Worm (Caenorhabditis elegans): ENCODE results near the gene Y38H6C.4.

The Y38H6C.4 gene

ce11 chrV:20504997-20505396 is at the start of gene Y38H6C.4:
Gene Y38H6C.4, minus strand, starts transcription at chrV:20505097.
- no peak for TF ChIP-seq ceh-16 (tag; optimal IDR thresholded peaks at IDR 0.05)
- no peak for TF ChIP-seq skn-1 (tag; optimal IDR thresholded peaks at IDR 0.05)

ce11 chrV:20552971-20553370 is 48.1 kb upstream of the Y38H6C.4 start, which contains the start of gene vmo-1:
Gene vmo-1, minus strand, starts transcription at chrV:20553071.
- TF ChIP-seq ztf-11 (tag; optimal IDR thresholded peaks at IDR 0.05): no peak
- no peak for TF ChIP-seq ztf-4 (tag; optimal IDR thresholded peaks at IDR 0.05)
- TF ChIP-seq tbx-2 (tag; optimal IDR thresholded peaks at IDR 0.05): no peak
- no peak for TF ChIP-seq nhr-43 (tag; optimal IDR thresholded peaks at IDR 0.05; ENCODE audit: poor library complexity, severe bottlenecking)
- no peak for TF ChIP-seq nhr-28 (tag; optimal IDR thresholded peaks at IDR 0.05)
- TF ChIP-seq egl-5 (tag; optimal IDR thresholded peaks at IDR 0.05): no peak
- TF ChIP-seq pqm-1 (tag; optimal IDR thresholded peaks at IDR 0.05): no peak
- no peak for TF ChIP-seq nhr-237 (tag; optimal IDR thresholded peaks at IDR 0.05)
- no peak for TF ChIP-seq lin-15B (tag; optimal IDR thresholded peaks at IDR 0.05)
- TF ChIP-seq daf-12 (tag; optimal IDR thresholded peaks at IDR 0.05): no peak
- no peak for TF ChIP-seq elt-2 (tag; optimal IDR thresholded peaks at IDR 0.05)
- TF ChIP-seq nhr-25 (tag; optimal IDR thresholded peaks at IDR 0.05): no peak

- no peak for TF ChIP-seq nhr-77 (tag; optimal IDR thresholded peaks at IDR 0.05)
- no peak for TF ChIP-seq ztf-4 (tag; optimal IDR thresholded peaks at IDR 0.05)
- TF ChIP-seq unc-39 (tag; optimal IDR thresholded peaks at IDR 0.05): no peak
- TF ChIP-seq lin-39 (tag; optimal IDR thresholded peaks at IDR 0.05): no peak
- TF ChIP-seq ama-1 (optimal IDR thresholded peaks at IDR 0.05): no peak
- TF ChIP-seq nfya-1 (tag; optimal IDR thresholded peaks at IDR 0.05; ENCODE audit: insufficient read depth): no peak
- no peak for TF ChIP-seq elt-1 (tag; optimal IDR thresholded peaks at IDR 0.05)
- no peak for TF ChIP-seq fkh-10 (GFP tag; optimal IDR thresholded peaks at IDR 0.05)
- TF ChIP-seq zag-1 (tag; optimal IDR thresholded peaks at IDR 0.05): no peak
- no peak for TF ChIP-seq elt-3 (tag; optimal IDR thresholded peaks at IDR 0.05)
- no peak for TF ChIP-seq unc-62 (GFP tag; optimal IDR thresholded peaks at IDR 0.05)
- TF ChIP-seq pha-4 (tag; optimal IDR thresholded peaks at IDR 0.05): no peak
- no peak for TF ChIP-seq jun-1 (tag; optimal IDR thresholded peaks at IDR 0.05)
- no peak for TF ChIP-seq sea-2 (GFP tag; optimal IDR thresholded peaks at IDR 0.05)
- TF ChIP-seq ceh-28 (tag; optimal IDR thresholded peaks at IDR 0.05): no peak
- TF ChIP-seq ceh-16 (tag; optimal IDR thresholded peaks at IDR 0.05): no peak
- no peak for TF ChIP-seq lsy-12 (tag; optimal IDR thresholded peaks at IDR 0.05)
- no peak for TF ChIP-seq nhr-237 (tag; optimal IDR thresholded peaks at IDR 0.05)
- TF ChIP-seq nhr-11 (tag; optimal IDR thresholded peaks at IDR 0.05): no peak
- no peak for TF ChIP-seq fos-1 (tag; optimal IDR thresholded peaks at IDR 0.05)
Observed at ce11 chrV:20551096-20551495, 46.2 kb upstream of the Y38H6C.4 start, which contains the start of gene Y38H6C.20. Gene Y38H6C.20, minus strand, starts transcription at chrV:20551196.

- TF ChIP-seq ama-1 (optimal IDR thresholded peaks at IDR 0.05) (no peak), R02D3.7 (tag; optimal IDR thresholded peaks at IDR 0.05) (no peak), fos-1 (tag; optimal IDR thresholded peaks at IDR 0.05) (no peak), nhr-25 (tag; optimal IDR thresholded peaks at IDR 0.05) (no peak), daf-12 (tag; optimal IDR thresholded peaks at IDR 0.05) (no peak), nhr-28 (tag; optimal IDR thresholded peaks at IDR 0.05) (no peak), ceh-16 (tag; optimal IDR thresholded peaks at IDR 0.05) (no peak), ZK546.5 (tag; optimal IDR thresholded peaks at IDR 0.05) (no peak), ztf-4 (tag; optimal IDR thresholded peaks at IDR 0.05) (no peak), lin-39 (tag; optimal IDR thresholded peaks at IDR 0.05) (no peak), lsy-12 (tag; optimal IDR thresholded peaks at IDR 0.05) (no peak), pha-4 (tag; optimal IDR thresholded peaks at IDR 0.05) (no peak), mdl-1 (tag; optimal IDR thresholded peaks at IDR 0.05) (no peak), tbx-2 (tag; optimal IDR thresholded peaks at IDR 0.05) (no peak), elt-2 (tag; optimal IDR thresholded peaks at IDR 0.05) (no peak), ceh-82 (tag; optimal IDR thresholded peaks at IDR 0.05) (no peak), mml-1 (tag; optimal IDR thresholded peaks at IDR 0.05) (no peak), nhr-23 (tag; optimal IDR thresholded peaks at IDR 0.05) (no peak), nhr-11 (tag; optimal IDR thresholded peaks at IDR 0.05) (no peak), egl-5 (tag; optimal IDR thresholded peaks at IDR 0.05) (no peak)
Observed at ce11 chrV:20547048-20547447, 42.2 kb upstream of the Y38H6C.4 start, which contains the start of gene Y38H6C.18. Gene Y38H6C.18, minus strand, starts transcription at chrV:20547148.

Data from whole organism, L3 larva.